Fruit fly (Drosophila melanogaster) whole organism, wandering third instar larva: ENCODE data around the gene CG42537.

Experiments used
- CG32264 ChIP-seq: fragments of 200-800 bp; sonication (Bioruptor generic); optimal IDR thresholded peaks from 2 replicates; lab custom pipeline; 2016; ENCODE audit warnings: missing biosample characterization, missing genetic modification characterization
- CG9705 ChIP-seq: fragments of 200-800 bp; sonication (Bioruptor generic); optimal IDR thresholded peaks from 2 replicates; lab custom pipeline; 2018; ENCODE audit warnings: missing biosample characterization, mild to moderate bottlenecking, missing genetic modification characterization
- OdsH ChIP-seq: fragments of 200-800 bp; sonication (Bioruptor generic); optimal IDR thresholded peaks from 2 replicates; lab custom pipeline; 2016; ENCODE audit warnings: missing biosample characterization, mild to moderate bottlenecking, missing genetic modification characterization
- Vsx2 ChIP-seq: fragments of 200-300, 225-300 bp; sonication (Bioruptor generic); optimal IDR thresholded peaks from 2 replicates; lab custom pipeline; 2018; ENCODE audit warnings: missing biosample characterization, missing genetic modification characterization; ENCODE audit not compliant: partially characterized antibody
- dl ChIP-seq, 2 experiments: fragments of 175-275, 200-275 bp in 1 of 2; fragments of 200-275 bp in 1 of 2; sonication (Bioruptor generic); optimal IDR thresholded peaks; lab custom pipeline; 2018; ENCODE audit warnings: mild to moderate bottlenecking in 2 of 2, missing biosample characterization in 2 of 2, missing genetic modification characterization in 2 of 2, moderate library complexity in 2 of 2; ENCODE audit not compliant: partially characterized antibody in 2 of 2, insufficient read depth in 1 of 2
- dsf ChIP-seq: sonication (Bioruptor generic); optimal IDR thresholded peaks from 2 replicates; lab custom pipeline; 2016; ENCODE audit warnings: missing biosample characterization, missing genetic modification characterization, borderline replicate concordance

DNA sequence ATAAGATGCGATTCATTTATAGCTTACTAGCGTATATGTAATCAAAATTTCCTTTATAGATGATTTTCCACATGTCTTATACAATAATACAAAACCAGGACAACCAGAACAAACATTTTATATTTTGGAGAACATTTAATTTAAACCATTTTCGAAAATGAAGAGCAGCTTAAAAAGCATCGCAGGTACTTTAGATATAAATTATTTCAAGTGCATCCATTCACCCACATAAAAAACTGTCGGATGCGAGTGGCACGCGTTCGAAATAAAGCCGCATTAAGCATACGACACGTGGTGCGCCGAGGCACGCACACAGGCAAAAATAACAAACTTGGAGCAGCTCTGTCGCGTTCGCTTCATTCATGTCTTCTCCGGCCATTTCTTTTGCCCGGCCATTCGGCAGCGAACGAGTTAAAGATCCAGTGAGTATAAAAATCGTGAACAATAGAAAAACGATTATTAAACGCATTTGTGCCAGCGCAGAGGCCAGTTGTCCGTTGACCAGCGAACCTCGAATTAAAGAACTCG is 42.6 kb upstream of the CG42537 start, which contains the start of gene Osi19:
- TF ChIP-seq CG9705 (GFP tag; lab: Kevin White, UChicago): no peak
- TF ChIP-seq OdsH (GFP tag; lab: Kevin White, UChicago): no peak
- no peak for TF ChIP-seq dl (GFP tag; optimal IDR thresholded peaks at IDR 0.05; lab: Kevin White, UChicago; ENCODE audit: insufficient read depth in 1 of 2, partially characterized antibody in 2 of 2)
- TF ChIP-seq dsf (GFP tag; lab: Kevin White, UChicago): no peak
- no peak for TF ChIP-seq Vsx2 (GFP tag; lab: Kevin White, UChicago)
- TF ChIP-seq CG32264 (GFP tag; lab: Kevin White, UChicago): no peak
